Worm (Caenorhabditis elegans) whole organism, L2 larva: Measurements from ENCODE around the gene T20G5.8.

ENCODE experiments used
- ama-1 ChIP-seq: fragments of 150-350 bp; optimal IDR thresholded peaks from 2 replicates; lab custom pipeline; 2018; ENCODE audit warnings: inconsistent platforms
- elt-3 ChIP-seq: sonication (generic microtip); optimal IDR thresholded peaks from 2 replicates; lab custom pipeline; 2017; ENCODE audit warnings: missing biosample characterization, missing genetic modification characterization
- nhr-10 ChIP-seq: sonication (generic microtip); optimal IDR thresholded peaks from 2 replicates; lab custom pipeline; 2017; ENCODE audit warnings: missing biosample characterization, missing genetic modification characterization

- TF ChIP-seq nhr-10 (tag; lab: Kevin White, UChicago), result no peak
- TF ChIP-seq ama-1 (lab: Kevin White, UChicago), result no peak
- TF ChIP-seq elt-3, result no peak
Measured at ce11 chrIII:10156269-10156668, 42.9 kb upstream of the T20G5.8 start.
